Worm (Caenorhabditis elegans): ENCODE data around the gene gpx-7.

ce11 chrX:7781827-7782226 lies 17.8 kb downstream of the gpx-7 start:
- TF ChIP-seq F37D6.2 (tag; optimal IDR thresholded peaks at IDR 0.05) (no peak), egl-27 (tag; optimal IDR thresholded peaks at IDR 0.05) (no peak), hlh-30 (tag; optimal IDR thresholded peaks at IDR 0.05; ENCODE audit: insufficient read depth) (no peak), unc-130 (GFP tag; optimal IDR thresholded peaks at IDR 0.05) (no peak), F44E2.7 (GFP tag; IDR thresholded peaks at IDR 0.05) (no peak)
